Fruit fly (Drosophila melanogaster) whole organism, embryonic: ENCODE results near the gene sima.

Experiments used
- Asciz ChIP-seq: fragments of 200-800 bp; sonication (Bioruptor generic); optimal IDR thresholded peaks from 2 replicates; lab custom pipeline; 2017; ENCODE audit warnings: missing biosample characterization, mild to moderate bottlenecking, missing genetic modification characterization, missing genetic modification reagents
- CG10431 ChIP-seq: fragments of 200-800 bp; sonication (Bioruptor generic); optimal IDR thresholded peaks from 3 replicates; lab custom pipeline; 2018; ENCODE audit warnings: missing biosample characterization, mild to moderate bottlenecking, missing genetic modification characterization
- CG10979 ChIP-seq: fragments of 200-800 bp; sonication (Bioruptor generic); optimal IDR thresholded peaks from 2 replicates; lab custom pipeline; 2018; ENCODE audit warnings: missing biosample characterization, mild to moderate bottlenecking, missing genetic modification characterization, moderate library complexity
- CG11085 ChIP-seq: fragments of 200-800 bp; sonication (Bioruptor generic); IDR thresholded peaks from 2 replicates; pipeline ENCODE4 v1.3.6; 2022; ENCODE audit warnings: missing biosample characterization, missing genetic modification characterization
- CG11247 ChIP-seq: fragments of 200-800 bp; sonication (Bioruptor generic); IDR thresholded peaks from 2 replicates; pipeline ENCODE4 v1.3.6; 2022; ENCODE audit warnings: missing biosample characterization, missing genetic modification characterization
- CG11560 ChIP-seq: fragments of 200-800 bp; sonication (Bioruptor generic); IDR thresholded peaks from 3 replicates; pipeline ENCODE4 v1.3.6; 2022; ENCODE audit warnings: missing biosample characterization, missing genetic modification characterization
- CG14050 ChIP-seq: fragments of 200-800 bp; sonication (Bioruptor generic); IDR thresholded peaks from 3 replicates; pipeline ENCODE4 v1.3.6; 2022; ENCODE audit warnings: missing biosample characterization, missing genetic modification characterization
- CG14441 ChIP-seq: fragments of 200-800 bp; sonication (Bioruptor generic); IDR thresholded peaks from 2 replicates; pipeline ENCODE4 v1.3.6; 2022; ENCODE audit warnings: missing biosample characterization, missing genetic modification characterization
- CG15479 ChIP-seq: fragments of 200-800 bp; sonication (Bioruptor generic); optimal IDR thresholded peaks from 3 replicates; lab custom pipeline; 2019; ENCODE audit warnings: missing biosample characterization, mild to moderate bottlenecking, missing genetic modification characterization, moderate library complexity
- CG15514 ChIP-seq: fragments of 200-800 bp; sonication (Bioruptor generic); optimal IDR thresholded peaks from 3 replicates; lab custom pipeline; 2017; ENCODE audit warnings: missing biosample characterization, missing genetic modification characterization, mild to moderate bottlenecking, moderate library complexity, missing genetic modification reagents
- CG1602 ChIP-seq: fragments of 200-800 bp; sonication (Bioruptor generic); optimal IDR thresholded peaks from 3 replicates; lab custom pipeline; 2016; ENCODE audit warnings: missing biosample characterization, missing genetic modification characterization
- CG16779 ChIP-seq: fragments of 200-800 bp; sonication (Bioruptor generic); IDR thresholded peaks from 2 replicates; pipeline ENCODE4 v1.3.6; 2022; ENCODE audit warnings: missing biosample characterization, missing genetic modification characterization
- CG2889 ChIP-seq: fragments of 200-800 bp; sonication (Bioruptor generic); IDR thresholded peaks from 3 replicates; pipeline ENCODE4 v1.3.6; 2022; ENCODE audit warnings: missing biosample characterization, missing genetic modification characterization
- CG3847 ChIP-seq: fragments of 200-800 bp; sonication (Bioruptor generic); IDR thresholded peaks from 2 replicates; pipeline ENCODE4 v1.3.6; 2022; ENCODE audit warnings: missing biosample characterization, missing genetic modification characterization
- CG4282 ChIP-seq: fragments of 200-800 bp; sonication (Bioruptor generic); optimal IDR thresholded peaks from 2 replicates; lab custom pipeline; 2016; ENCODE audit warnings: missing biosample characterization, missing genetic modification characterization
- CG4617 ChIP-seq: fragments of 200-800 bp; sonication (Bioruptor generic); optimal IDR thresholded peaks from 3 replicates; lab custom pipeline; 2016; ENCODE audit warnings: missing biosample characterization, missing genetic modification characterization, borderline replicate concordance
- CG4707 ChIP-seq: fragments of 200-800 bp; sonication (Bioruptor generic); optimal IDR thresholded peaks from 2 replicates; lab custom pipeline; 2018; ENCODE audit warnings: missing biosample characterization, mild to moderate bottlenecking, missing genetic modification characterization, moderate library complexity
- CG7357 ChIP-seq: fragments of 200-800 bp; sonication (Bioruptor generic); IDR thresholded peaks from 3 replicates; pipeline ENCODE4 v1.3.6; 2022; ENCODE audit warnings: missing biosample characterization, missing genetic modification characterization
- CG9876 ChIP-seq: fragments of 200-800 bp; sonication (Bioruptor generic); optimal IDR thresholded peaks from 2 replicates; lab custom pipeline; 2016; ENCODE audit warnings: missing biosample characterization, missing genetic modification characterization
- Deaf1 ChIP-seq: fragments of 200-800 bp; optimal IDR thresholded peaks from 3 replicates; lab custom pipeline; 2019; ENCODE audit warnings: missing biosample characterization, mild to moderate bottlenecking, missing genetic modification characterization, moderate library complexity
- Dip2 ChIP-seq: fragments of 200-800 bp; sonication (Bioruptor generic); IDR thresholded peaks from 2 replicates; pipeline ENCODE4 v1.3.6; 2022; ENCODE audit warnings: missing biosample characterization, missing genetic modification characterization
- Dll ChIP-seq: fragments of 200-800 bp; sonication (Bioruptor generic); IDR thresholded peaks from 4 replicates; pipeline ENCODE4 v1.3.6; 2022; ENCODE audit warnings: missing biosample characterization, missing genetic modification characterization; ENCODE audit not compliant: partially characterized antibody
- HLH4C ChIP-seq: fragments of 200-800 bp; sonication (Bioruptor generic); IDR thresholded peaks from 3 replicates; pipeline ENCODE4 v1.3.6; 2022; ENCODE audit warnings: missing biosample characterization, missing genetic modification characterization; ENCODE audit not compliant: partially characterized antibody
- MBD-R2 ChIP-seq: fragments of 200-800 bp; sonication (Bioruptor generic); IDR thresholded peaks from 2 replicates; pipeline ENCODE4 v1.3.6; 2022; ENCODE audit warnings: missing biosample characterization, missing genetic modification characterization
- Mad ChIP-seq: fragments of 200-800 bp; sonication (Bioruptor generic); optimal IDR thresholded peaks from 2 replicates; lab custom pipeline; 2016; ENCODE audit warnings: missing biosample characterization, missing genetic modification characterization
- NC2β ChIP-seq: fragments of 200-800 bp; sonication (Bioruptor generic); optimal IDR thresholded peaks from 2 replicates; lab custom pipeline; 2016; ENCODE audit warnings: missing biosample characterization, missing genetic modification characterization
- NK7.1 ChIP-seq: fragments of 200-800 bp; sonication (Bioruptor generic); optimal IDR thresholded peaks from 3 replicates; lab custom pipeline; 2016; ENCODE audit warnings: missing biosample characterization, missing genetic modification characterization
- PHDP ChIP-seq: fragments of 200-800 bp; sonication (Bioruptor generic); optimal IDR thresholded peaks from 3 replicates; lab custom pipeline; 2018; ENCODE audit warnings: missing biosample characterization, mild to moderate bottlenecking, missing genetic modification characterization, moderate library complexity
- Xbp1 ChIP-seq: fragments of 200-800 bp; sonication (Bioruptor generic); optimal IDR thresholded peaks from 3 replicates; lab custom pipeline; 2016; ENCODE audit warnings: missing biosample characterization, mild to moderate bottlenecking, missing genetic modification characterization
- ap ChIP-seq: fragments of 200-800 bp; sonication (Bioruptor generic); IDR thresholded peaks from 2 replicates; pipeline ENCODE4 v1.3.6; 2022; ENCODE audit warnings: missing biosample characterization, missing genetic modification characterization
- bbx ChIP-seq: fragments of 200-800 bp; sonication (Bioruptor generic); IDR thresholded peaks from 2 replicates; pipeline ENCODE4 v1.3.6; 2022; ENCODE audit warnings: missing biosample characterization, missing genetic modification characterization; ENCODE audit not compliant: partially characterized antibody
- cg ChIP-seq: fragments of 200-800 bp; sonication (Bioruptor generic); optimal IDR thresholded peaks from 3 replicates; lab custom pipeline; 2019; ENCODE audit warnings: missing biosample characterization, mild to moderate bottlenecking, missing genetic modification characterization, moderate library complexity
- chif ChIP-seq, 2 experiments: fragments of 200-800 bp; sonication (Bioruptor generic); optimal IDR thresholded peaks; 3 replicates each; lab custom pipeline; 2016; ENCODE audit warnings: missing biosample characterization in 2 of 2, missing genetic modification characterization in 2 of 2
- en ChIP-seq: fragments of 200-800 bp; sonication (Bioruptor generic); optimal IDR thresholded peaks from 2 replicates; lab custom pipeline; 2016; ENCODE audit warnings: missing biosample characterization, missing genetic modification characterization
- gt ChIP-seq: fragments of 200-800 bp; sonication (Bioruptor generic); IDR thresholded peaks from 2 replicates; pipeline ENCODE4 v1.3.6; 2022; ENCODE audit warnings: missing biosample characterization, missing genetic modification characterization
- inv ChIP-seq: fragments of 200-800 bp; sonication (Bioruptor generic); IDR thresholded peaks from 2 replicates; pipeline ENCODE4 v1.3.6; 2022; ENCODE audit warnings: missing biosample characterization, missing genetic modification characterization; ENCODE audit not compliant: partially characterized antibody
- jumu ChIP-seq: fragments of 200-800 bp; sonication (Bioruptor generic); optimal IDR thresholded peaks from 3 replicates; lab custom pipeline; 2016; ENCODE audit warnings: missing biosample characterization, missing genetic modification characterization
- kay ChIP-seq: fragments of 200-800 bp; sonication (Bioruptor generic); optimal IDR thresholded peaks from 2 replicates; lab custom pipeline; 2016; ENCODE audit warnings: missing biosample characterization, missing genetic modification characterization
- kni ChIP-seq: fragments of 200-800 bp; sonication (Bioruptor generic); optimal IDR thresholded peaks from 3 replicates; lab custom pipeline; 2017; ENCODE audit warnings: mild to moderate bottlenecking, missing biosample characterization, missing genetic modification reagents, missing genetic modification characterization
- lilli ChIP-seq: fragments of 200-800 bp; sonication (Bioruptor generic); optimal IDR thresholded peaks from 3 replicates; lab custom pipeline; 2016; ENCODE audit warnings: missing biosample characterization, missing genetic modification characterization
- mirr ChIP-seq: fragments of 200-800 bp; sonication (Bioruptor generic); optimal IDR thresholded peaks from 3 replicates; lab custom pipeline; 2018; ENCODE audit warnings: missing biosample characterization, mild to moderate bottlenecking, missing genetic modification characterization
- pho ChIP-seq: fragments of 200-800 bp; sonication (Bioruptor generic); optimal IDR thresholded peaks from 2 replicates; lab custom pipeline; 2016; ENCODE audit warnings: missing biosample characterization, missing genetic modification characterization
- pum ChIP-seq: fragments of 200-800 bp; sonication (Bioruptor generic); optimal IDR thresholded peaks from 2 replicates; lab custom pipeline; 2016; ENCODE audit warnings: missing biosample characterization, missing genetic modification characterization
- run ChIP-seq: fragments of 200-800 bp; sonication (Bioruptor generic); optimal IDR thresholded peaks from 3 replicates; lab custom pipeline; 2018; ENCODE audit warnings: missing biosample characterization, mild to moderate bottlenecking, missing genetic modification characterization
- sd ChIP-seq: fragments of 200-800 bp; sonication (Bioruptor generic); optimal IDR thresholded peaks from 3 replicates; lab custom pipeline; 2018; ENCODE audit warnings: missing biosample characterization, mild to moderate bottlenecking, missing genetic modification characterization, moderate library complexity
- so ChIP-seq: fragments of 200-800 bp; sonication (Bioruptor generic); IDR thresholded peaks from 3 replicates; pipeline ENCODE4 v1.3.6; 2022; ENCODE audit warnings: missing biosample characterization, missing genetic modification characterization
- sqz ChIP-seq: fragments of 200-800 bp; sonication (Bioruptor generic); optimal IDR thresholded peaks from 3 replicates; lab custom pipeline; 2018; ENCODE audit warnings: missing biosample characterization, mild to moderate bottlenecking, missing genetic modification characterization
- tin ChIP-seq: fragments of 200-800 bp; sonication (Bioruptor generic); optimal IDR thresholded peaks from 3 replicates; lab custom pipeline; 2016; ENCODE audit warnings: missing biosample characterization, missing genetic modification characterization
- trh ChIP-seq: fragments of 200-800 bp; sonication (Bioruptor generic); optimal IDR thresholded peaks from 2 replicates; lab custom pipeline; 2016; ENCODE audit warnings: missing biosample characterization, missing genetic modification characterization
- vfl ChIP-seq: fragments of 200-800 bp; sonication (Bioruptor generic); optimal IDR thresholded peaks from 2 replicates; lab custom pipeline; 2016; ENCODE audit warnings: missing biosample characterization, missing genetic modification characterization
- vvl ChIP-seq: fragments of 200-800 bp; sonication (Bioruptor generic); IDR thresholded peaks from 2 replicates; pipeline ENCODE4 v1.3.6; 2022; ENCODE audit warnings: missing biosample characterization, missing genetic modification characterization

sima gene

DNA sequence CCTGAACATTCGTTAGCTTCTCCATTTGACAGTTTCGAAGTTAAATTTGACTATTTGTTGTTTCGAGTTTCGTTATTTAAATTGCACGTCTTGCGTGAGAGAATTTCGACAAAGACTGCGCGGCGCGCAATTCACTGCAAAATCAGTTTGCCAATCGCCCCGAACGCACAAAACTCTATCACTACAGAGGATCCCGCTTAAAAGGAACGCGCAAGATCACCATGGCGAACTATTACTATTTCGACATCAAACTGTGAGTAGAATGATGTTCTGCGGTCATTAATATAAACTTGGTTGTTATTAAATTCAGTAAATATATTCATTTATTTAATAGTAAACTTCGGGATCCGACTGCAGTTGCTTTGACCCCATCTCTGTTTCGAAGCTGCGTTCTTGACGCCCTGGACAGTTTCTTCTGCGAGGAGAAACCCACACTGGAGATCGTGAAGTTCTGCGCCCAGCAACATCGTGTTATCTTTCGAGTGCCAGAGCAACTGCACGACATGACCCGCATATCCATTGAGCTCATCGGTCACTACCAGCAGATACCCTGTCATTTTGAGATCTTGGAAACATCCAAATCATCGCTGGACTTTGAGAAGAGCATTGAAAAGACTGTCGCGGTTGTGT lies 2.1 kb upstream of the sima start, which contains the start of the genes Rpp14b and spn-A (continued):
- TF ChIP-seq CG15514 (GFP tag; lab: Kevin White, UChicago) (no peak), PHDP (no peak), CG4282 (GFP tag; lab: Kevin White, UChicago) (no peak), CG16779 (GFP tag; lab: Robert Waterston, UW) (no peak), MBD-R2 (GFP tag; lab: Robert Waterston, UW) (peak; percentile 84), Dll (GFP tag; lab: Robert Waterston, UW) (no peak), ap (GFP tag; lab: Robert Waterston, UW) (no peak), CG11247 (no peak), NC2β (GFP tag; lab: Kevin White, UChicago) (no peak), en (GFP tag; lab: Kevin White, UChicago) (no peak), kni (GFP tag; lab: Kevin White, UChicago) (no peak), CG10979 (tag; lab: Kevin White, UChicago) (no peak), vfl (no peak), so (GFP tag; lab: Robert Waterston, UW) (no peak), inv (no peak), CG1602 (GFP tag; lab: Kevin White, UChicago) (peak; percentile 19), CG11085 (no peak), run (no peak), trh (GFP tag; lab: Kevin White, UChicago) (no peak), sqz (GFP tag; lab: Kevin White, UChicago) (no peak), CG4617 (GFP tag; lab: Kevin White, UChicago) (no peak), CG14050 (GFP tag; lab: Robert Waterston, UW) (no peak), tin (no peak), Asciz (no peak), vvl (peak; percentile 48; the same call in 1 of the 2 replicates), CG15479 (peak; percentile 81), CG9876 (no peak), cg (no peak), Dip2 (GFP tag; lab: Robert Waterston, UW) (no peak), CG10431 (GFP tag; lab: Kevin White, UChicago) (no peak), CG14441 (GFP tag; lab: Robert Waterston, UW) (peak; percentile 41; the same call in 1 of the 2 replicates), Deaf1 (tag; lab: Kevin White, UChicago) (no peak), CG11560 (tag; lab: Robert Waterston, UW) (no peak), chif (GFP tag; optimal IDR thresholded peaks at IDR 0.05; lab: Kevin White, UChicago) (no peak), Mad (GFP tag; lab: Kevin White, UChicago) (peak; percentile 13), kay (no peak), CG4707 (GFP tag; lab: Kevin White, UChicago) (no peak), CG7357 (GFP tag; lab: Robert Waterston, UW) (no peak), Xbp1 (GFP tag; lab: Kevin White, UChicago) (peak; percentile 59), NK7.1 (GFP tag; lab: Kevin White, UChicago) (no peak), bbx (GFP tag; lab: Robert Waterston, UW) (no peak), pum (GFP tag; lab: Kevin White, UChicago) (no peak), CG2889 (GFP tag; lab: Robert Waterston, UW) (no peak), lilli (GFP tag; lab: Kevin White, UChicago) (peak; percentile 37), jumu (GFP tag; lab: Kevin White, UChicago) (no peak), gt (GFP tag; lab: Robert Waterston, UW) (no peak), CG3847 (GFP tag; lab: Robert Waterston, UW) (peak; percentile 37; the same call in 1 of the 2 replicates), sd (tag; lab: Kevin White, UChicago) (no peak), mirr (GFP tag; lab: Kevin White, UChicago) (no peak), pho (GFP tag; lab: Kevin White, UChicago) (no peak), HLH4C (no peak)
